Fruit fly (Drosophila melanogaster) whole organism, prepupa: ENCODE measurements around the gene Gr93a.

ENCODE experiments used
- Blimp-1 ChIP-seq: fragments of 200-800 bp; sonication (Bioruptor generic); optimal IDR thresholded peaks from 3 replicates; lab custom pipeline; 2017; ENCODE audit warnings: missing biosample characterization, missing genetic modification characterization, mild to moderate bottlenecking, moderate library complexity, missing genetic modification reagents
- CG10631 ChIP-seq: fragments of 200-800 bp; sonication (Bioruptor generic); optimal IDR thresholded peaks from 2 replicates; lab custom pipeline; 2016; ENCODE audit warnings: missing biosample characterization, missing genetic modification characterization
- CG10669 ChIP-seq: fragments of 200-800 bp; sonication (Bioruptor generic); optimal IDR thresholded peaks from 3 replicates; lab custom pipeline; 2018; ENCODE audit warnings: missing biosample characterization, mild to moderate bottlenecking, missing genetic modification characterization, moderate library complexity
- CG11762 ChIP-seq: fragments of 200-800 bp; sonication (Bioruptor generic); optimal IDR thresholded peaks from 3 replicates; lab custom pipeline; 2016; ENCODE audit warnings: missing biosample characterization, missing genetic modification characterization; ENCODE audit not compliant: insufficient read depth
- CG11902 ChIP-seq: fragments of 200-800 bp; sonication (Bioruptor generic); optimal IDR thresholded peaks from 3 replicates; lab custom pipeline; 2016; ENCODE audit warnings: missing biosample characterization, missing genetic modification characterization
- CG15336 ChIP-seq: fragments of 200-800 bp; sonication (Bioruptor generic); IDR thresholded peaks from 2 replicates; pipeline ENCODE4 v1.3.6; 2022; ENCODE audit warnings: missing biosample characterization, missing genetic modification characterization
- CG1621 ChIP-seq: fragments of 200-800 bp; sonication (Bioruptor generic); optimal IDR thresholded peaks from 3 replicates; lab custom pipeline; 2018; ENCODE audit warnings: missing biosample characterization, mild to moderate bottlenecking, missing genetic modification characterization
- CG16779 ChIP-seq: fragments of 200-800 bp; sonication (Bioruptor generic); optimal IDR thresholded peaks from 3 replicates; lab custom pipeline; 2017; ENCODE audit warnings: missing biosample characterization, mild to moderate bottlenecking, missing genetic modification characterization
- CG32006 ChIP-seq: fragments of 200-800 bp; sonication (Bioruptor generic); optimal IDR thresholded peaks from 3 replicates; lab custom pipeline; 2017; ENCODE audit warnings: missing biosample characterization, mild to moderate bottlenecking, missing genetic modification characterization
- CG34406 ChIP-seq: fragments of 200-800 bp; sonication (Bioruptor generic); optimal IDR thresholded peaks from 3 replicates; lab custom pipeline; 2016; ENCODE audit warnings: missing biosample characterization, missing genetic modification characterization
- CG3919 ChIP-seq: fragments of 200-800 bp; sonication (Bioruptor generic); optimal IDR thresholded peaks from 3 replicates; lab custom pipeline; 2016; ENCODE audit warnings: missing biosample characterization, missing genetic modification characterization
- CG4318 ChIP-seq: fragments of 200-800 bp; sonication (Bioruptor generic); optimal IDR thresholded peaks from 3 replicates; lab custom pipeline; 2017; ENCODE audit warnings: missing biosample characterization, mild to moderate bottlenecking, missing genetic modification characterization
- CG6163 ChIP-seq: fragments of 200-800 bp; sonication (Bioruptor generic); IDR thresholded peaks from 3 replicates; pipeline ENCODE4 v1.3.6; 2022; ENCODE audit warnings: missing biosample characterization, missing genetic modification characterization
- CG6808 ChIP-seq: fragments of 200-800 bp; sonication (Bioruptor generic); optimal IDR thresholded peaks from 3 replicates; lab custom pipeline; 2017; ENCODE audit warnings: missing biosample characterization, missing genetic modification characterization, mild to moderate bottlenecking, moderate library complexity, missing genetic modification reagents
- CG6854 ChIP-seq: fragments of 200-800 bp; sonication (Bioruptor generic); optimal IDR thresholded peaks from 2 replicates; lab custom pipeline; 2017; ENCODE audit warnings: missing biosample characterization, mild to moderate bottlenecking, missing genetic modification characterization
- CG7368 ChIP-seq: fragments of 200-800 bp; sonication (Bioruptor generic); optimal IDR thresholded peaks from 3 replicates; lab custom pipeline; 2016; ENCODE audit warnings: missing biosample characterization, missing genetic modification characterization
- CG8319 ChIP-seq: fragments of 200-800 bp; sonication (Bioruptor generic); optimal IDR thresholded peaks from 3 replicates; lab custom pipeline; 2016; ENCODE audit warnings: missing biosample characterization, missing genetic modification characterization
- CG8632 ChIP-seq: fragments of 200-800 bp; sonication (Bioruptor generic); optimal IDR thresholded peaks from 3 replicates; lab custom pipeline; 2016; ENCODE audit warnings: missing biosample characterization, missing genetic modification characterization
- Ets21C ChIP-seq: fragments of 200-800 bp; sonication (Bioruptor generic); optimal IDR thresholded peaks from 3 replicates; lab custom pipeline; 2016; ENCODE audit warnings: missing biosample characterization, missing genetic modification characterization
- Gug ChIP-seq: fragments of 200-800 bp; sonication (Bioruptor generic); IDR thresholded peaks from 2 replicates; pipeline ENCODE4 v1.3.6; 2022; ENCODE audit warnings: missing biosample characterization, missing genetic modification characterization
- Hr38 ChIP-seq: sonication (Bioruptor generic); optimal IDR thresholded peaks from 2 replicates; lab custom pipeline; 2016; ENCODE audit warnings: missing biosample characterization, missing genetic modification characterization
- Hr39 ChIP-seq: fragments of 200-800 bp; sonication (Bioruptor generic); optimal IDR thresholded peaks from 2 replicates; lab custom pipeline; 2016; ENCODE audit warnings: missing biosample characterization, missing genetic modification characterization
- Hr4 ChIP-seq: fragments of 200-800 bp; sonication (Bioruptor generic); optimal IDR thresholded peaks from 3 replicates; lab custom pipeline; 2016; ENCODE audit warnings: missing biosample characterization, missing genetic modification characterization
- Lpt ChIP-seq: fragments of 200-800 bp; sonication (Bioruptor generic); optimal IDR thresholded peaks from 3 replicates; lab custom pipeline; 2016; ENCODE audit warnings: missing biosample characterization, missing genetic modification characterization
- Met ChIP-seq: fragments of 200-800 bp; sonication (Bioruptor generic); optimal IDR thresholded peaks from 3 replicates; lab custom pipeline; 2016; ENCODE audit warnings: missing biosample characterization, missing genetic modification characterization
- Smox ChIP-seq: fragments of 200-800 bp; sonication (Bioruptor generic); optimal IDR thresholded peaks from 3 replicates; lab custom pipeline; 2016; ENCODE audit warnings: missing biosample characterization, missing genetic modification characterization
- acj6 ChIP-seq: fragments of 200-800 bp; sonication (Bioruptor generic); optimal IDR thresholded peaks from 3 replicates; lab custom pipeline; 2016; ENCODE audit warnings: missing biosample characterization, missing genetic modification characterization
- cyc ChIP-seq: fragments of 200-800 bp; sonication (Bioruptor generic); optimal IDR thresholded peaks from 3 replicates; lab custom pipeline; 2016; ENCODE audit warnings: missing biosample characterization, missing genetic modification characterization
- dac ChIP-seq: fragments of 200-800 bp; sonication (Bioruptor generic); optimal IDR thresholded peaks from 2 replicates; lab custom pipeline; 2017; ENCODE audit warnings: missing biosample characterization, mild to moderate bottlenecking, missing genetic modification characterization
- dsx ChIP-seq: fragments of 200-800 bp; optimal IDR thresholded peaks from 3 replicates; lab custom pipeline; 2019; ENCODE audit warnings: missing biosample characterization, mild to moderate bottlenecking, missing genetic modification characterization, moderate library complexity; ENCODE audit not compliant: poor library complexity, severe bottlenecking
- eg ChIP-seq: fragments of 200-800 bp; sonication (Bioruptor generic); IDR thresholded peaks from 3 replicates; pipeline ENCODE4 v1.3.6; 2022; ENCODE audit warnings: missing biosample characterization, missing genetic modification characterization
- esn ChIP-seq: fragments of 200-800 bp; sonication (Bioruptor generic); optimal IDR thresholded peaks from 2 replicates; lab custom pipeline; 2016; ENCODE audit warnings: missing biosample characterization, mild to moderate bottlenecking, missing genetic modification characterization, moderate library complexity
- fd59A ChIP-seq: fragments of 200-800 bp; sonication (Bioruptor generic); optimal IDR thresholded peaks from 2 replicates; lab custom pipeline; 2017; ENCODE audit warnings: missing biosample characterization, mild to moderate bottlenecking, missing genetic modification characterization, missing genetic modification reagents
- fd85E ChIP-seq: fragments of 200-800 bp; sonication (Bioruptor generic); optimal IDR thresholded peaks from 3 replicates; lab custom pipeline; 2016; ENCODE audit warnings: missing biosample characterization, missing genetic modification characterization
- fkh ChIP-seq: fragments of 200-800 bp; sonication (Bioruptor generic); optimal IDR thresholded peaks from 3 replicates; lab custom pipeline; 2017; ENCODE audit warnings: missing biosample characterization, mild to moderate bottlenecking, missing genetic modification characterization, moderate library complexity
- lz ChIP-seq: fragments of 200-800 bp; sonication (Bioruptor generic); optimal IDR thresholded peaks from 3 replicates; lab custom pipeline; 2016; ENCODE audit warnings: missing biosample characterization, missing genetic modification characterization
- net ChIP-seq: fragments of 200-800 bp; sonication (Bioruptor generic); optimal IDR thresholded peaks from 3 replicates; lab custom pipeline; 2016; ENCODE audit warnings: missing biosample characterization, missing genetic modification characterization
- pdm3 ChIP-seq: fragments of 200-800 bp; sonication (Bioruptor generic); optimal IDR thresholded peaks from 3 replicates; lab custom pipeline; 2016; ENCODE audit warnings: missing biosample characterization, missing genetic modification characterization
- salr ChIP-seq, 2 experiments: fragments of 200-800 bp; sonication (Bioruptor generic); optimal IDR thresholded peaks; 3 replicates each; lab custom pipeline; 2016 to 2018; ENCODE audit warnings: missing biosample characterization in 2 of 2, missing genetic modification characterization in 2 of 2, mild to moderate bottlenecking in 1 of 2
- spab ChIP-seq: fragments of 200-800 bp; sonication (Bioruptor generic); optimal IDR thresholded peaks from 2 replicates; lab custom pipeline; 2017; ENCODE audit warnings: missing biosample characterization, mild to moderate bottlenecking, missing genetic modification characterization, missing genetic modification reagents
- ss ChIP-seq, 2 experiments: fragments of 200-800 bp; sonication (Bioruptor generic); optimal IDR thresholded peaks; 2 replicates in 1 of 2; 3 replicates in 1 of 2; lab custom pipeline; 2017 to 2018; ENCODE audit warnings: mild to moderate bottlenecking in 2 of 2, missing biosample characterization in 2 of 2, missing genetic modification characterization in 2 of 2, moderate library complexity in 1 of 2
- svp ChIP-seq: fragments of 200-800 bp; sonication (Bioruptor generic); peaks from one replicate; lab custom pipeline; 2016; ENCODE audit warnings: missing biosample characterization, missing genetic modification characterization
- topi ChIP-seq: fragments of 200-800 bp; sonication (Bioruptor generic); optimal IDR thresholded peaks from 3 replicates; lab custom pipeline; 2016; ENCODE audit warnings: missing biosample characterization, missing genetic modification characterization
- vri ChIP-seq: fragments of 200-800 bp; sonication (Bioruptor generic); optimal IDR thresholded peaks from 3 replicates; lab custom pipeline; 2016; ENCODE audit warnings: missing biosample characterization, mild to moderate bottlenecking, missing genetic modification characterization

Gene Gr93a

DNA sequence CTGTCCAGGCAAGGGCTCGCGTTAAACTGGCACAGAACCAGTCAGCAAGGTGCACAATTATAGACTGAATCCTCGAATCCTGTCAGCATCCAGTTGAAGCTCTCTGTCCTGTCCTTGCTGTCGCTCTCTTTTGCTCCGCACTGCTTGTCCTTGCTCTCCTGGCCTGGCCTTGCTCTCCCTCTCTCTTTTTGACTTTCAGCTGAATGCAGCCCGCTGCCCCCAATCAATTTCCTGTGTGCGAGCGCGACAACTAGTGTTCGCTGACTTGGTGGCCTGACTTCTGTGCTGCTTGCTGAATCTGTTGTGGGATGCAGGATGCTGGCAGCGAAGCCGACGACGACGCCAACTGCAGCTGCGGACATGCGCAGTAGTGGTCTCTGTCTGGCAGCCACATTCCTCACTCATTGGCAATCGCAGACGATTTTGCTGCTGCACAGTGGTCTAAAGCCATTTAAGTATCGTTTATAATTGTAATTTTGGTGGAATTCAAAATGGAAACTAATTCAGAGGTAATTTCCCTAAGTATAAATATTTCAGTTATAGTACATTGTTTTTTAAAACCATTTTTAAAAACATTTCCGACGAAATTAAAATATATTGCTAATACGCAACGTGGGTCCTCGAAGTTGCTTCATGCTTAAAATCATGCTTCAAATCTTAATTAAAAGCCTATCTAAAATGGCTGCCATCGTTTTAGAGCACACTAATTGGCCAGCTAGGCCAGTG lies 23.5 kb upstream of the Gr93a start (continued):
- no peak for TF ChIP-seq spab
- TF ChIP-seq CG7368 (GFP tag; lab: Kevin White, UChicago), result peak; percentile 4
- TF ChIP-seq CG6808 (GFP tag; lab: Kevin White, UChicago), result no peak
- no peak for TF ChIP-seq fd85E (GFP tag; lab: Kevin White, UChicago)
- TF ChIP-seq Lpt (GFP tag; lab: Kevin White, UChicago), result no peak
- TF ChIP-seq CG4318 (GFP tag; lab: Kevin White, UChicago), result no peak
- TF ChIP-seq Met, result peak; percentile 40
- TF ChIP-seq net, result no peak
- TF ChIP-seq CG32006, result peak; percentile 34
- TF ChIP-seq, all 60 proteins: peak for 24

DNA sequence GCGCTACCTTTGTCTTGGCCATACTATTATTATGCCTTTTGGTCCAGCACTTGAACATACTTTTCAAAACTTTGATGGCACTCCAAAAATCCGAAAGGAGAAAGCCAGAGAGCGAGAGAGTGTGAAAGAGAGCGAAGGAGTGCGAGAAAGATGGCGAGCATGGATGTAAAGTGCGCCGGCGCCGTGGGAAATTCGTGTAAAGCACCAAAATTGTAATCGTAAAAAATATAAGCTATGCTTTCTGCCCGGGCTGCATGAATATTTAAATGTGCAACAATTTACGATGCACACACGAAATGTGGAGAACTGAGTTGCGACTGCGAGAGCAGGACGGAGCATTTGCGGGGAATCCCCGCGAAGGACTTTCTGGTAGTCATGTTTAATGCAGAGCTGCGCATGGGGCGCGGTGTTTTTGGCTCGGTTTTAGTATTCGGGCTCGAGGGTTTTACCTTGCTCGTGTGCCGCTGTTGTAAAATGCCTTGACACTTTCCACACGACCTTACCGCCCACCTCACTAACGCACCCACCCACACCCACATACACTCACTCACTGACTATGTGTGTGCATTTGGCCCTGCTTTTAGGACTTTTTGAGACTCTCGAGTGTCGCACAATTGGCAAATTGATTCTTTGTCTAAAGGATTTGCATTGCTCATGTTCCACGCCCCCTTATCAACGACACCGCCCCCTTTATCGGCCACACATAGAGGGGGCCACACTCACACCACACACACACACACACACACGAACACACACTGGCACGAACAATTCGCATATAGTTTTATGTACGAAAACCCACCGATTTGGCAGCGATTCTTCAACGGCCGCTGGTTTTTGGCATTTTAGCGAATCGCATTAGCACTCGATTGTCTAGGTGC lies 10.4 kb upstream of the Gr93a start:
- peak in 1 of 2 experiments; percentile 24 for TF ChIP-seq ss (GFP tag; optimal IDR thresholded peaks at IDR 0.05; lab: Kevin White, UChicago)
- TF ChIP-seq dac (GFP tag; lab: Kevin White, UChicago), result no peak

DNA sequence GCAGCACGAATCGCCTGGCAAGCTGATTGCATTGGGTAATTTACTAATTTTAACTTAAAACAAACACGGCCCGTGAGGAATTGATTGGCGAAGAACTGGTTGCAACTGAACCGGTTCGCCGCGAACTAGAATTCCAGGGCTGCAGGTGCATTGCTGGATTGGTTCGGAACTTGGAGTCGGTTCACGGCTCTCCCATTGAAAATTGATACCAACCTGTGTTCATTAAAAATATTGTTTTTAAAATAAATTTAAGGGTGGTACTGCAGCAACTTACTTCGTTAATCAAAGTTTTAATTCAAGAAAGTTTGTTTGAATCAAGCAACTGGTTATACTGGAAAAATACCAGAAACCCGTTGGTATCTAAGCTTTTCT lies 9.8 kb upstream of the Gr93a start, which contains the start of gene CASK:
Gene CASK (minus strand): TSS at position 113 of the 372 bp plus-strand sequence.
- no peak for TF ChIP-seq vri (GFP tag; lab: Kevin White, UChicago)
- TF ChIP-seq CG34406 (GFP tag; lab: Kevin White, UChicago), result no peak
- peak; percentile 5 for TF ChIP-seq Hr39 (GFP tag; lab: Kevin White, UChicago)
- no peak for TF ChIP-seq CG6163 (GFP tag; lab: Robert Waterston, UW)
- no peak for TF ChIP-seq CG10631 (GFP tag; lab: Kevin White, UChicago)
- no peak for TF ChIP-seq Smox
- peak; percentile 19 for TF ChIP-seq esn (GFP tag; lab: Kevin White, UChicago)
- TF ChIP-seq lz (GFP tag; lab: Kevin White, UChicago), result no peak
- no peak for TF ChIP-seq topi
- no peak for TF ChIP-seq CG32006
- TF ChIP-seq fkh (GFP tag; lab: Kevin White, UChicago), result peak; percentile 73
- TF ChIP-seq CG11902 (GFP tag; lab: Kevin White, UChicago), result no peak
- no peak for TF ChIP-seq dsx (GFP tag; lab: Kevin White, UChicago)
- no peak for TF ChIP-seq spab
- no peak for TF ChIP-seq fd59A
- no peak for TF ChIP-seq CG6808 (GFP tag; lab: Kevin White, UChicago)
- TF ChIP-seq CG8632 (GFP tag; lab: Kevin White, UChicago), result no peak
- TF ChIP-seq acj6, result no peak
- TF ChIP-seq svp (GFP tag; lab: Kevin White, UChicago), result peak; percentile 52
- TF ChIP-seq pdm3 (GFP tag; lab: Kevin White, UChicago), result peak; percentile 6
- no peak for TF ChIP-seq CG16779 (tag; lab: Kevin White, UChicago)
- no peak for TF ChIP-seq Hr38 (GFP tag; lab: Kevin White, UChicago)
- no peak for TF ChIP-seq Blimp-1 (GFP tag; lab: Kevin White, UChicago)
- TF ChIP-seq CG8319, result no peak
- no peak for TF ChIP-seq ss (GFP tag; optimal IDR thresholded peaks at IDR 0.05; lab: Kevin White, UChicago)
- no peak for TF ChIP-seq salr (GFP tag; optimal IDR thresholded peaks at IDR 0.05; lab: Kevin White, UChicago)
- no peak for TF ChIP-seq fd85E (GFP tag; lab: Kevin White, UChicago)
- no peak for TF ChIP-seq cyc
- TF ChIP-seq CG15336, result no peak
- no peak for TF ChIP-seq CG1621 (tag; lab: Kevin White, UChicago)
- TF ChIP-seq CG11762 (GFP tag; lab: Kevin White, UChicago), result no peak
- TF ChIP-seq CG10669, result no peak
- TF ChIP-seq CG3919, result no peak
- no peak for TF ChIP-seq CG4318 (GFP tag; lab: Kevin White, UChicago)
- peak; percentile 3 for TF ChIP-seq Hr4 (GFP tag; lab: Kevin White, UChicago)
- no peak for TF ChIP-seq eg (GFP tag; lab: Robert Waterston, UW)
- TF ChIP-seq Ets21C, result no peak
- no peak for TF ChIP-seq dac (GFP tag; lab: Kevin White, UChicago)
- TF ChIP-seq CG7368 (GFP tag; lab: Kevin White, UChicago), result no peak
- TF ChIP-seq CG6854 (GFP tag; lab: Kevin White, UChicago), result no peak
- TF ChIP-seq Gug, result no peak
